Worm (Caenorhabditis elegans) whole organism, mixed stage, embryonic: ENCODE data around the gene ttbk-4.

Experiments used
- ceh-39 ChIP-seq: fragments of 150-350 bp; optimal IDR thresholded peaks from 2 replicates; lab custom pipeline; 2014; ENCODE audit warnings: missing biosample characterization, missing genetic modification characterization
- ces-1 ChIP-seq: fragments of 150-350 bp; optimal IDR thresholded peaks from 2 replicates; lab custom pipeline; 2014; ENCODE audit warnings: missing biosample characterization, missing genetic modification reagents, missing genetic modification characterization
- elt-3 ChIP-seq: fragments of 150-350 bp; optimal IDR thresholded peaks from 2 replicates; lab custom pipeline; 2014; ENCODE audit warnings: missing biosample characterization, missing genetic modification characterization
- lin-13 ChIP-seq: fragments of 150-350 bp; optimal IDR thresholded peaks from 2 replicates; lab custom pipeline; 2014; ENCODE audit warnings: missing biosample characterization, missing genetic modification characterization
- mep-1 ChIP-seq: fragments of 150-350 bp; optimal IDR thresholded peaks from 2 replicates; lab custom pipeline; 2017; ENCODE audit warnings: missing biosample characterization, missing genetic modification reagents, missing genetic modification characterization, inconsistent platforms
- mls-2 ChIP-seq: sonication (generic microtip); optimal IDR thresholded peaks from 2 replicates; lab custom pipeline; 2016; ENCODE audit warnings: mild to moderate bottlenecking, missing genetic modification characterization, moderate library complexity, missing compliant biosample characterization
- nhr-237 ChIP-seq: fragments of 150-350 bp; optimal IDR thresholded peaks from 2 replicates; lab custom pipeline; 2014; ENCODE audit warnings: missing biosample characterization, missing genetic modification characterization
- pha-4 ChIP-seq: fragments of 150-350 bp; optimal IDR thresholded peaks from 2 replicates; lab custom pipeline; 2018; ENCODE audit warnings: missing biosample characterization, missing genetic modification reagents, missing genetic modification characterization
- tbx-8 ChIP-seq: fragments of 200-800 bp; sonication (Bioruptor generic); optimal IDR thresholded peaks from 2 replicates; lab custom pipeline; 2018; ENCODE audit warnings: mild to moderate bottlenecking, missing genetic modification characterization, moderate library complexity, missing compliant biosample characterization
- unc-39 ChIP-seq: fragments of 150-350 bp; optimal IDR thresholded peaks from 2 replicates; lab custom pipeline; 2014; ENCODE audit warnings: missing biosample characterization, missing genetic modification characterization
- unc-62 ChIP-seq: fragments of 150-350 bp; optimal IDR thresholded peaks from 2 replicates; lab custom pipeline; 2014; ENCODE audit warnings: missing biosample characterization, missing genetic modification reagents, missing genetic modification characterization
- ztf-11 ChIP-seq: fragments of 150-350 bp; optimal IDR thresholded peaks from 2 replicates; lab custom pipeline; 2014; ENCODE audit warnings: missing biosample characterization, missing genetic modification characterization

- TF ChIP-seq ceh-39 (tag; lab: Kevin White, UChicago) (no peak), ztf-11 (tag; lab: Kevin White, UChicago) (no peak), unc-62 (no peak), ces-1 (GFP tag; lab: Kevin White, UChicago) (no peak), unc-39 (no peak), elt-3 (tag; lab: Kevin White, UChicago) (no peak), pha-4 (tag; lab: Kevin White, UChicago) (no peak), mls-2 (tag; lab: Kevin White, UChicago) (no peak), mep-1 (tag; lab: Kevin White, UChicago) (no peak), tbx-8 (GFP tag; lab: Kevin White, UChicago) (no peak), nhr-237 (tag; lab: Kevin White, UChicago) (no peak), lin-13 (tag; lab: Kevin White, UChicago) (no peak)
These were observed 28.9 kb downstream of the ttbk-4 start for ce11 chrIV:10046005-10046404.
